Fruit fly (Drosophila melanogaster) whole organism, adult: ENCODE data around the gene Mhcl.

Experiments
- CG11617 ChIP-seq: fragments of 200-800 bp; sonication (Bioruptor generic); optimal IDR thresholded peaks from 2 replicates; lab custom pipeline; 2017; ENCODE audit warnings: mild to moderate bottlenecking, missing biosample characterization, missing genetic modification reagents, missing genetic modification characterization
- CG12768 ChIP-seq: fragments of 200-800 bp; sonication (Bioruptor generic); optimal IDR thresholded peaks from 2 replicates; lab custom pipeline; 2017; ENCODE audit warnings: missing biosample characterization, missing genetic modification characterization, mild to moderate bottlenecking, moderate library complexity, missing genetic modification reagents
- CG14711 ChIP-seq: fragments of 200-800 bp; sonication (Bioruptor generic); optimal IDR thresholded peaks from 2 replicates; lab custom pipeline; 2018; ENCODE audit warnings: missing biosample characterization, mild to moderate bottlenecking, missing genetic modification characterization, moderate library complexity
- CG1620 ChIP-seq: fragments of 200-800 bp; sonication (Bioruptor generic); optimal IDR thresholded peaks from 2 replicates; lab custom pipeline; 2016; ENCODE audit warnings: missing biosample characterization, missing genetic modification characterization
- CG33017 ChIP-seq: fragments of 200-800 bp; sonication (Bioruptor generic); optimal IDR thresholded peaks from 2 replicates; lab custom pipeline; 2018; ENCODE audit warnings: missing biosample characterization, mild to moderate bottlenecking, missing genetic modification characterization, moderate library complexity
- CG5204 ChIP-seq: fragments of 200-800 bp; sonication (Bioruptor generic); optimal IDR thresholded peaks from 2 replicates; lab custom pipeline; 2016; ENCODE audit warnings: missing biosample characterization, missing genetic modification characterization
- CG7045 ChIP-seq: fragments of 200-800 bp; sonication (Bioruptor generic); optimal IDR thresholded peaks from 2 replicates; lab custom pipeline; 2017; ENCODE audit warnings: missing biosample characterization, mild to moderate bottlenecking, missing genetic modification characterization
- CG7101 ChIP-seq: fragments of 200-800 bp; sonication (Bioruptor generic); optimal IDR thresholded peaks from 2 replicates; lab custom pipeline; 2018; ENCODE audit warnings: missing biosample characterization, mild to moderate bottlenecking, missing genetic modification characterization, moderate library complexity
- Clk ChIP-seq: fragments of 200-800 bp; sonication (Bioruptor generic); optimal IDR thresholded peaks from 2 replicates; lab custom pipeline; 2017; ENCODE audit warnings: missing biosample characterization, missing genetic modification characterization
- Crg-1 ChIP-seq: fragments of 200-800 bp; sonication (Bioruptor generic); optimal IDR thresholded peaks from 2 replicates; lab custom pipeline; 2016; ENCODE audit warnings: missing biosample characterization, missing genetic modification characterization
- Hr96 ChIP-seq: fragments of 200-800 bp; sonication (Bioruptor generic); optimal IDR thresholded peaks from 2 replicates; lab custom pipeline; 2016; ENCODE audit warnings: missing biosample characterization, missing genetic modification characterization
- Mnt ChIP-seq: fragments of 200-800 bp; sonication (Bioruptor generic); optimal IDR thresholded peaks from 2 replicates; lab custom pipeline; 2016; ENCODE audit warnings: missing biosample characterization, mild to moderate bottlenecking, missing genetic modification characterization
- bab1 ChIP-seq: fragments of 200-800 bp; sonication (Bioruptor generic); optimal IDR thresholded peaks from 3 replicates; lab custom pipeline; 2019; ENCODE audit warnings: missing biosample characterization, mild to moderate bottlenecking, missing genetic modification characterization, moderate library complexity
- cic ChIP-seq: fragments of 200-800 bp; sonication (Bioruptor generic); optimal IDR thresholded peaks from 2 replicates; lab custom pipeline; 2017; ENCODE audit warnings: missing biosample characterization, mild to moderate bottlenecking, missing genetic modification characterization, moderate library complexity
- cnc ChIP-seq, 2 experiments: fragments of >200 bp; optimal IDR thresholded peaks; 2 replicates each; lab custom pipeline; 2017
- kay ChIP-seq: fragments of 200-800 bp; sonication (Bioruptor generic); peaks from one replicate; lab custom pipeline; 2016; ENCODE audit warnings: missing biosample characterization, missing genetic modification characterization, borderline replicate concordance
- ovo ChIP-seq: fragments of 200-800 bp; sonication (Bioruptor generic); optimal IDR thresholded peaks from 2 replicates; lab custom pipeline; 2016; ENCODE audit warnings: missing biosample characterization, missing genetic modification characterization
- pad ChIP-seq: fragments of 200-800 bp; sonication (Bioruptor generic); optimal IDR thresholded peaks from 3 replicates; lab custom pipeline; 2017; ENCODE audit warnings: missing biosample characterization, missing genetic modification characterization, mild to moderate bottlenecking, moderate library complexity, missing genetic modification reagents
- tj ChIP-seq: fragments of 200-800 bp; sonication (Bioruptor generic); optimal IDR thresholded peaks from 3 replicates; lab custom pipeline; 2017; ENCODE audit warnings: missing biosample characterization, mild to moderate bottlenecking, missing genetic modification characterization, moderate library complexity
- toe ChIP-seq: fragments of 200-800 bp; sonication (Bioruptor generic); optimal IDR thresholded peaks from 2 replicates; lab custom pipeline; 2016; ENCODE audit warnings: missing biosample characterization, missing genetic modification characterization

The Mhcl gene

dm6 chr3R:16115861-16116260 lies 17.3 kb upstream of the Mhcl start, which contains the start of gene Sb:
Gene Sb (plus strand): TSS chr3R:16116161.
- no peak for TF ChIP-seq CG1620 (GFP tag; lab: Kevin White, UChicago)
- TF ChIP-seq cnc (optimal IDR thresholded peaks at IDR 0.05; lab: Kevin White, UChicago): no peak
- no peak for TF ChIP-seq bab1
- no peak for TF ChIP-seq cic (GFP tag; lab: Kevin White, UChicago)
- no peak for TF ChIP-seq Hr96
- no peak for TF ChIP-seq CG12768
- no peak for TF ChIP-seq CG7045 (GFP tag; lab: Kevin White, UChicago)
- TF ChIP-seq pad (GFP tag; lab: Kevin White, UChicago): no peak
- no peak for TF ChIP-seq toe (GFP tag; lab: Kevin White, UChicago)
- no peak for TF ChIP-seq CG33017 (tag; lab: Kevin White, UChicago)
- TF ChIP-seq ovo (GFP tag; lab: Kevin White, UChicago): no peak

dm6 chr3R:16113124-16113523 lies 14.6 kb upstream of the Mhcl start:
- TF ChIP-seq Mnt (GFP tag; lab: Kevin White, UChicago): no peak

dm6 chr3R:16105813-16106480 lies 7.4 kb upstream of the Mhcl start:
- TF ChIP-seq kay (GFP tag; lab: Kevin White, UChicago) (peak; percentile 22), ovo (GFP tag; lab: Kevin White, UChicago) (no peak)

dm6 chr3R:16099268-16100240 lies 993 bp upstream of the Mhcl start:
- TF ChIP-seq Clk (GFP tag; lab: Kevin White, UChicago): peak; percentile 52
- no peak for TF ChIP-seq bab1
- peak; percentile 28 for TF ChIP-seq CG14711 (tag; lab: Kevin White, UChicago)
- no peak for TF ChIP-seq Crg-1 (GFP tag; lab: Kevin White, UChicago)
- TF ChIP-seq CG1620 (GFP tag; lab: Kevin White, UChicago): peak; percentile 29
- peak; percentile 56 for TF ChIP-seq CG7101 (tag; lab: Kevin White, UChicago)
- peak; percentile 74 for TF ChIP-seq pad (GFP tag; lab: Kevin White, UChicago)
- peak; percentile 13 for TF ChIP-seq CG7045 (GFP tag; lab: Kevin White, UChicago)
- TF ChIP-seq Mnt (GFP tag; lab: Kevin White, UChicago): peak; percentile 96
- TF ChIP-seq CG11617 (GFP tag; lab: Kevin White, UChicago): peak; percentile 46
- TF ChIP-seq tj (GFP tag; lab: Kevin White, UChicago): peak; percentile 57
- peak; percentile 57 for TF ChIP-seq Hr96
- TF ChIP-seq ovo (GFP tag; lab: Kevin White, UChicago): peak; percentile 79
- TF ChIP-seq CG33017 (tag; lab: Kevin White, UChicago): no peak
- TF ChIP-seq cnc (optimal IDR thresholded peaks at IDR 0.05; lab: Kevin White, UChicago): no peak
- peak; percentile 38 for TF ChIP-seq CG5204 (GFP tag; lab: Kevin White, UChicago)
- peak; percentile 99 for TF ChIP-seq cic (GFP tag; lab: Kevin White, UChicago)
- peak; percentile 66 for TF ChIP-seq toe (GFP tag; lab: Kevin White, UChicago)
- TF ChIP-seq kay (GFP tag; lab: Kevin White, UChicago): peak; percentile 90
- peak; percentile 76 for TF ChIP-seq CG12768

- peak; percentile 92 for TF ChIP-seq CG5204 (GFP tag; lab: Kevin White, UChicago)
- peak; percentile 97 for TF ChIP-seq bab1
- peak; percentile 96 for TF ChIP-seq pad (GFP tag; lab: Kevin White, UChicago)
- peak; percentile 68 for TF ChIP-seq tj (GFP tag; lab: Kevin White, UChicago)
- peak; percentile 95 for TF ChIP-seq CG1620 (GFP tag; lab: Kevin White, UChicago)
- TF ChIP-seq kay (GFP tag; lab: Kevin White, UChicago): peak; percentile 86
- TF ChIP-seq CG14711 (tag; lab: Kevin White, UChicago): peak; percentile 96
- TF ChIP-seq CG12768: peak; percentile 97
- TF ChIP-seq Clk (GFP tag; lab: Kevin White, UChicago): peak; percentile 82
- peak; percentile 98 for TF ChIP-seq CG7101 (tag; lab: Kevin White, UChicago)
- peak; percentile 96 for TF ChIP-seq Hr96
- peak; percentile 93 for TF ChIP-seq Mnt (GFP tag; lab: Kevin White, UChicago)
- TF ChIP-seq CG33017 (tag; lab: Kevin White, UChicago): peak; percentile 97
- peak; percentile 95 for TF ChIP-seq Crg-1 (GFP tag; lab: Kevin White, UChicago)
- peak; percentile 64 for TF ChIP-seq cic (GFP tag; lab: Kevin White, UChicago)
- peak; percentile 99 for TF ChIP-seq ovo (GFP tag; lab: Kevin White, UChicago)
- TF ChIP-seq toe (GFP tag; lab: Kevin White, UChicago): peak; percentile 94
- peak; percentile 94 for TF ChIP-seq CG7045 (GFP tag; lab: Kevin White, UChicago)
- TF ChIP-seq cnc (optimal IDR thresholded peaks at IDR 0.05; lab: Kevin White, UChicago): peak in 1 of 2 experiments; percentile 16
- TF ChIP-seq CG11617 (GFP tag; lab: Kevin White, UChicago): peak; percentile 94
Measured at dm6 chr3R:16097661-16098329, 766 bp downstream of the Mhcl start.
